Worm (Caenorhabditis elegans) whole organism, L3 larva: Measurements from ENCODE around the gene F11A5.17.

Experiments used
- R02D3.7 ChIP-seq: fragments of 150-350 bp; optimal IDR thresholded peaks from 2 replicates; lab custom pipeline; 2014; ENCODE audit warnings: missing biosample characterization, missing genetic modification characterization
- ZK546.5 ChIP-seq: sonication (generic microtip); optimal IDR thresholded peaks from 2 replicates; lab custom pipeline; 2017; ENCODE audit warnings: missing biosample characterization, missing genetic modification characterization
- ceh-28 ChIP-seq: fragments of 150-350 bp; optimal IDR thresholded peaks from 2 replicates; lab custom pipeline; 2014; ENCODE audit warnings: missing biosample characterization, missing genetic modification reagents, missing genetic modification characterization
- ceh-82 ChIP-seq: fragments of 150-350 bp; optimal IDR thresholded peaks from 2 replicates; lab custom pipeline; 2014; ENCODE audit warnings: missing biosample characterization, missing genetic modification characterization
- ceh-9 ChIP-seq: sonication (generic microtip); optimal IDR thresholded peaks from 2 replicates; lab custom pipeline; 2018; ENCODE audit warnings: missing biosample characterization, missing genetic modification characterization
- daf-12 ChIP-seq: fragments of 150-350 bp; optimal IDR thresholded peaks from 2 replicates; lab custom pipeline; 2014; ENCODE audit warnings: missing biosample characterization, missing genetic modification reagents, missing genetic modification characterization
- egl-27 ChIP-seq: sonication (generic microtip); optimal IDR thresholded peaks from 4 replicates; lab custom pipeline; 2017; ENCODE audit warnings: missing biosample characterization, missing genetic modification reagents, missing genetic modification characterization
- egl-5 ChIP-seq: fragments of 150-350 bp; optimal IDR thresholded peaks from 2 replicates; lab custom pipeline; 2017; ENCODE audit warnings: missing biosample characterization, missing genetic modification reagents, missing genetic modification characterization, inconsistent platforms
- elt-1 ChIP-seq: fragments of 150-350 bp; optimal IDR thresholded peaks from 2 replicates; lab custom pipeline; 2014; ENCODE audit warnings: missing biosample characterization, missing genetic modification characterization
- elt-3 ChIP-seq, 3 experiments: fragments of 150-350 bp in 1 of 3; sonication (generic microtip) in 2 of 3; optimal IDR thresholded peaks; 2 replicates in 2 of 3; 4 replicates in 1 of 3; lab custom pipeline; 2014 to 2017; ENCODE audit warnings: missing biosample characterization in 3 of 3, missing genetic modification characterization in 3 of 3
- eor-1 ChIP-seq, 2 experiments: fragments of 150-350 bp; optimal IDR thresholded peaks; 2 replicates each; lab custom pipeline; 2014 to 2018; ENCODE audit warnings: missing biosample characterization in 2 of 2, missing genetic modification characterization in 2 of 2
- fkh-10 ChIP-seq: sonication (generic microtip); optimal IDR thresholded peaks from 2 replicates; lab custom pipeline; 2017; ENCODE audit warnings: missing biosample characterization, missing genetic modification reagents, missing genetic modification characterization
- fkh-2 ChIP-seq: fragments of 150-350 bp; optimal IDR thresholded peaks from 2 replicates; lab custom pipeline; 2014; ENCODE audit warnings: missing biosample characterization, missing genetic modification reagents, missing genetic modification characterization
- fos-1 ChIP-seq: fragments of 150-350 bp; optimal IDR thresholded peaks from 2 replicates; lab custom pipeline; 2014; ENCODE audit warnings: missing biosample characterization, missing genetic modification characterization
- hmg-11 ChIP-seq: sonication (generic microtip); optimal IDR thresholded peaks from 2 replicates; lab custom pipeline; 2016; ENCODE audit warnings: missing genetic modification characterization, missing compliant biosample characterization
- jun-1 ChIP-seq: fragments of 150-350 bp; optimal IDR thresholded peaks from 2 replicates; lab custom pipeline; 2014; ENCODE audit warnings: missing biosample characterization, missing genetic modification reagents, missing genetic modification characterization
- lin-15B ChIP-seq: fragments of 150-350 bp; optimal IDR thresholded peaks from 2 replicates; lab custom pipeline; 2014; ENCODE audit warnings: missing biosample characterization, missing genetic modification characterization
- lin-39 ChIP-seq: fragments of 150-350 bp; optimal IDR thresholded peaks from 2 replicates; lab custom pipeline; 2018; ENCODE audit warnings: missing biosample characterization, missing genetic modification reagents, missing genetic modification characterization
- mdl-1 ChIP-seq: fragments of 150-350 bp; optimal IDR thresholded peaks from 2 replicates; lab custom pipeline; 2014; ENCODE audit warnings: missing biosample characterization, missing genetic modification characterization
- mml-1 ChIP-seq: fragments of 150-350 bp; sonication (generic microtip); optimal IDR thresholded peaks from 3 replicates; lab custom pipeline; 2014; ENCODE audit warnings: missing biosample characterization, missing genetic modification characterization
- nfya-1 ChIP-seq: sonication (generic microtip); optimal IDR thresholded peaks from 2 replicates; lab custom pipeline; 2017; ENCODE audit warnings: missing genetic modification characterization, mild to moderate bottlenecking, missing compliant biosample characterization, antibody characterized with exemption, moderate library complexity; ENCODE audit not compliant: insufficient read depth
- nhr-11 ChIP-seq: fragments of 150-350 bp; optimal IDR thresholded peaks from 2 replicates; lab custom pipeline; 2014; ENCODE audit warnings: missing biosample characterization, missing genetic modification characterization
- nhr-23 ChIP-seq: fragments of 150-350 bp; optimal IDR thresholded peaks from 2 replicates; lab custom pipeline; 2014; ENCODE audit warnings: missing biosample characterization, missing genetic modification reagents, missing genetic modification characterization
- nhr-237 ChIP-seq: fragments of 150-350 bp; optimal IDR thresholded peaks from 2 replicates; lab custom pipeline; 2014; ENCODE audit warnings: missing biosample characterization, missing genetic modification characterization
- nhr-25 ChIP-seq: sonication (generic microtip); optimal IDR thresholded peaks from 2 replicates; lab custom pipeline; 2017; ENCODE audit warnings: missing biosample characterization, missing genetic modification characterization
- nhr-28 ChIP-seq: fragments of 150-350 bp; optimal IDR thresholded peaks from 2 replicates; lab custom pipeline; 2014; ENCODE audit warnings: missing biosample characterization, missing genetic modification characterization
- nhr-43 ChIP-seq: sonication (generic microtip); optimal IDR thresholded peaks from 2 replicates; lab custom pipeline; 2016; ENCODE audit warnings: mild to moderate bottlenecking, missing genetic modification characterization, missing compliant biosample characterization; ENCODE audit not compliant: poor library complexity, severe bottlenecking
- nhr-67 ChIP-seq: fragments of 150-350 bp; optimal IDR thresholded peaks from 2 replicates; lab custom pipeline; 2014; ENCODE audit warnings: missing biosample characterization, missing genetic modification characterization
- nhr-77 ChIP-seq: fragments of 150-350 bp; optimal IDR thresholded peaks from 2 replicates; lab custom pipeline; 2014; ENCODE audit warnings: missing biosample characterization, missing genetic modification characterization
- pqm-1 ChIP-seq: fragments of 150-350 bp; optimal IDR thresholded peaks from 2 replicates; lab custom pipeline; 2017; ENCODE audit warnings: missing biosample characterization, missing genetic modification characterization, inconsistent platforms
- sea-2 ChIP-seq: fragments of 150-350 bp; sonication (generic microtip); optimal IDR thresholded peaks from 4 replicates; lab custom pipeline; 2014; ENCODE audit warnings: missing biosample characterization, missing genetic modification reagents, missing genetic modification characterization
- skn-1 ChIP-seq: fragments of 150-350 bp; optimal IDR thresholded peaks from 2 replicates; lab custom pipeline; 2014; ENCODE audit warnings: missing biosample characterization, missing genetic modification characterization
- snpc-4 ChIP-seq: fragments of 150-350 bp; optimal IDR thresholded peaks from 2 replicates; lab custom pipeline; 2014; ENCODE audit warnings: missing biosample characterization, missing genetic modification characterization
- zag-1 ChIP-seq: fragments of 150-350 bp; optimal IDR thresholded peaks from 2 replicates; lab custom pipeline; 2014; ENCODE audit warnings: missing biosample characterization, missing genetic modification characterization
- ztf-11 ChIP-seq: fragments of 150-350 bp; optimal IDR thresholded peaks from 2 replicates; lab custom pipeline; 2014; ENCODE audit warnings: missing biosample characterization, missing genetic modification characterization
- ztf-4 ChIP-seq: fragments of 150-350 bp; optimal IDR thresholded peaks from 2 replicates; lab custom pipeline; 2014; ENCODE audit warnings: missing biosample characterization, missing genetic modification characterization

F11A5.17 gene

ce11 chrV:16190485-16190884 lies 11.3 kb upstream of the F11A5.17 start, which contains the start of gene srh-281:
srh-281 (plus strand) TSS chrV:16190785.
- TF ChIP-seq snpc-4 (tag; lab: Kevin White, UChicago) (no peak), fos-1 (tag; lab: Kevin White, UChicago) (no peak), nhr-23 (tag; lab: Kevin White, UChicago) (no peak), eor-1 (tag; optimal IDR thresholded peaks at IDR 0.05; lab: Kevin White, UChicago) (no peak), ceh-82 (tag; lab: Kevin White, UChicago) (no peak), hmg-11 (tag; lab: Kevin White, UChicago) (no peak), nhr-28 (tag; lab: Kevin White, UChicago) (no peak), nhr-43 (tag; lab: Kevin White, UChicago) (no peak), egl-5 (no peak), nhr-237 (no peak), lin-15B (no peak), jun-1 (tag; lab: Kevin White, UChicago) (no peak), elt-1 (no peak), nhr-67 (tag; lab: Kevin White, UChicago) (no peak), daf-12 (tag; lab: Kevin White, UChicago) (no peak), nfya-1 (no peak), nhr-77 (tag; lab: Kevin White, UChicago) (no peak), ceh-9 (no peak), elt-3 (tag; optimal IDR thresholded peaks at IDR 0.05; lab: Kevin White, UChicago) (no peak)

DNA sequence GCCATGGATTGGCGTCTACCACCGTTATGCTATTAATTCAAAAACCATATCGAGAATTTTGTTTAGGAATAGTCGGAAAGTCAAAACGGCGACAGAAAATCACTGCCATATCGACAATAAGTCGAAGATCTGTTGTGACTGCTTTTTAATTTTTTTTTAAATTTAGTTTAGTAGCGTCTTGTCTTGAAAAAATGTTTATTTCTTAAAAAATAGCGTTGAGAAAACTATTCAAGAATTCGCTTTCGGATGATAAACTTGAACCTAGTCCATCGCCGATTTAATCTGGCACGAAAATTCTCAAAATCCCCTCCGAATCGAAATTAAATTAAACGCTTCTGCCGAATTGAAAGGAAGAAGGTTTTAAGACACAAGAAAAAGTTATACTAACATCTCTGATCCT lies 9.7 kb upstream of the F11A5.17 start, which contains the start of gene srh-279:
TSS of gene srh-279 (plus strand) at position 301 of the 400 bp plus-strand sequence.
- TF ChIP-seq R02D3.7 (tag; lab: Kevin White, UChicago), result no peak
- TF ChIP-seq pqm-1 (tag; lab: Kevin White, UChicago), result no peak
- no peak for TF ChIP-seq ceh-28 (tag; lab: Kevin White, UChicago)

DNA sequence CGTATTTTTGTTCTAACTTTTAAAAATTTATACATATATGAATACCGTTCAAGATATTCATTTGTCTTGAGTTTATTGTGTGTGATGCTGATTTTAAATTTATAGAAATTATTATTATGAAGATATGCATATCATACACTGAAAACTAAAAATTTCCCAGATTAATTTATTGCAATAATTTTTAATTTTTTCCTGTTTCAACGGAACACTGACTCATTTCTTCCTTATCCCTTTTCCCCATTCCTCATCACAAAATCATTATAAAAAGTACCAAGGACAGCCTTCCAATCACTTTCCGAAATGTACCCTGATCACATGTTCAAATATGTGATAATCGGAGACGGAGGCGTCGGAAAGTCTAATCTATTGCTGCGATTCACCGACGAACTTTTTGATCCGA lies 7.2 kb upstream of the F11A5.17 start, which contains the start of gene rabr-4:
TSS of gene rabr-4 (plus strand) at position 301 of the 400 bp plus-strand sequence.
- no peak for TF ChIP-seq ztf-11 (tag; lab: Kevin White, UChicago)
- no peak for TF ChIP-seq jun-1 (tag; lab: Kevin White, UChicago)
- TF ChIP-seq sea-2 (GFP tag; lab: Kevin White, UChicago), result no peak
- no peak for TF ChIP-seq nhr-77 (tag; lab: Kevin White, UChicago)
- TF ChIP-seq fkh-10 (GFP tag; lab: Kevin White, UChicago), result no peak
- TF ChIP-seq nhr-23 (tag; lab: Kevin White, UChicago), result no peak
- TF ChIP-seq ZK546.5 (tag; lab: Kevin White, UChicago), result no peak
- TF ChIP-seq nhr-11, result no peak
- TF ChIP-seq egl-27 (tag; lab: Kevin White, UChicago), result no peak
- TF ChIP-seq elt-3 (tag; optimal IDR thresholded peaks at IDR 0.05; lab: Kevin White, UChicago), result no peak
- TF ChIP-seq lin-39 (tag; lab: Kevin White, UChicago), result no peak
- TF ChIP-seq zag-1 (tag; lab: Kevin White, UChicago), result no peak
- no peak for TF ChIP-seq nfya-1
- no peak for TF ChIP-seq nhr-25 (tag; lab: Kevin White, UChicago)
- TF ChIP-seq ceh-9, result no peak
- TF ChIP-seq nhr-28 (tag; lab: Kevin White, UChicago), result no peak
- TF ChIP-seq R02D3.7 (tag; lab: Kevin White, UChicago), result no peak
- TF ChIP-seq mml-1 (tag; lab: Kevin White, UChicago), result no peak
- TF ChIP-seq, all 47 proteins: peak for 0

DNA sequence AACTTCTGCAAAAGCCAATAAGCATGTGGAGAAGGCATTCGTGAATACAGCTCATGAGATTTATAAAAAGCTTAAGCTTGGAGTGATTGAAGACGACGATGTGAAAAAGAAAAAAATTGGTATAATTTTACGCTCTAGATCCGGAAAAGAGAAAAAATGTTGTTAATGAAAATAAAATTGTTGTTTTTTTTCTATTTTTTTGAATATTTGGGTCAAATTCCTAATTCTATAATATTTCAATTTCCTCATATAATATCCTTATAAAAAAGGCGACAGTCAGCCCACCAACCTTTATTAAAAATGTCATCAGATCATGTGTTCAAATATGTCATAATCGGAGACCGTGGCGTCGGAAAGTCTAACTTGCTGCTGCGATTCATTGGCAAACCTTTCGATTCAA lies 6.5 kb upstream of the F11A5.17 start, which contains the start of gene rabr-3:
TSS of gene rabr-3 (plus strand) at position 301 of the 400 bp plus-strand sequence.
- TF ChIP-seq nhr-23 (tag; lab: Kevin White, UChicago) (no peak), mdl-1 (tag; lab: Kevin White, UChicago) (no peak), fkh-2 (tag; lab: Kevin White, UChicago) (no peak), nhr-77 (tag; lab: Kevin White, UChicago) (no peak), ztf-4 (tag; lab: Kevin White, UChicago) (no peak), daf-12 (tag; lab: Kevin White, UChicago) (no peak), skn-1 (tag; lab: Kevin White, UChicago) (no peak), elt-1 (no peak)
